Fruit fly (Drosophila melanogaster): ENCODE results near the gene CG14683.

CG14683 gene

DNA sequence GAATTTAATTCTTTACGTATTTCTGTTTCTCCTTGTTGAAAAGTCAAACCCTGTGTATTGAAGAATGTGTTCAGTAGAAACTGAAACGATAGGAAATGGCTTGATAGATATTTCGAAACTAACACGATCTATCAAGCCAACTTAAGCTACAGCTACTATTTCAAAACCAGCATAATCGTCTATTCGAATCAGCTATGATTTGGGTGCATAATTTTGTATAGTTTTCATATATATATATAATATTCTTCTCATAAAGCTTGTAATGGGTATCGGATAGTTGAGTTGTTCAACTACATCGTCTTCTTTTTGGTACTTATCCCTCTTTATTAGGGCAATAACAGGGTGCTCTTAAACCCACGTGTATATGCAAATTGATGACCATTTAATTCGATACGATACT lies 39.4 kb downstream of the CG14683 start, which contains the start of gene tomboy20:
Gene tomboy20, minus strand, starts transcription at position 101 of the 400 bp plus-strand sequence.
- TF ChIP-seq CG32532 (GFP tag; IDR thresholded peaks at IDR 0.05) (no peak), al (GFP tag; IDR thresholded peaks at IDR 0.05) (no peak), Ptx1 (GFP tag; IDR thresholded peaks at IDR 0.05) (no peak), HLH54F (GFP tag; optimal IDR thresholded peaks at IDR 0.05) (no peak), CG12071 (GFP tag; optimal IDR thresholded peaks at IDR 0.05) (no peak)

dm6 chr3R:10747650-10748049 lies 51.2 kb downstream of the CG14683 start:
- no peak for TF ChIP-seq CG6254 (GFP tag; optimal IDR thresholded peaks at IDR 0.05)
- no peak for TF ChIP-seq CG4360 (GFP tag; IDR thresholded peaks at IDR 0.05)
- TF ChIP-seq run (tag; optimal IDR thresholded peaks at IDR 0.05), result no peak
- TF ChIP-seq slbo (GFP tag; IDR thresholded peaks at IDR 0.05), result peak; percentile 49; the same call in 1 of the 2 replicates
- TF ChIP-seq CG33557 (GFP tag; optimal IDR thresholded peaks at IDR 0.05), result no peak
- TF ChIP-seq z (GFP tag; IDR thresholded peaks at IDR 0.05), result no peak
- TF ChIP-seq slp2 (GFP tag; optimal IDR thresholded peaks at IDR 0.05), result no peak
- no peak for TF ChIP-seq Hand (GFP tag; optimal IDR thresholded peaks at IDR 0.05)
- no peak for TF ChIP-seq CG9797 (GFP tag; optimal IDR thresholded peaks at IDR 0.05)
- TF ChIP-seq btn (GFP tag; optimal IDR thresholded peaks at IDR 0.05), result no peak
- TF ChIP-seq CG18476 (GFP tag; optimal IDR thresholded peaks at IDR 0.05), result no peak
- no peak for TF ChIP-seq Bteb2 (GFP tag; optimal IDR thresholded peaks at IDR 0.05)
- no peak for TF ChIP-seq CG9215 (GFP tag; IDR thresholded peaks at IDR 0.05)
- no peak for TF ChIP-seq dmrt11E (tag; optimal IDR thresholded peaks at IDR 0.05)
- peak; percentile 23 for TF ChIP-seq Meics (GFP tag; optimal IDR thresholded peaks at IDR 0.05)
- no peak for TF ChIP-seq Sox100B (GFP tag; optimal IDR thresholded peaks at IDR 0.05)
- TF ChIP-seq CG15269 (tag; optimal IDR thresholded peaks at IDR 0.05), result no peak
- TF ChIP-seq HmgD (GFP tag; optimal IDR thresholded peaks at IDR 0.05), result no peak
- TF ChIP-seq Sry-β (GFP tag; optimal IDR thresholded peaks at IDR 0.05), result no peak
- TF ChIP-seq mam (GFP tag; optimal IDR thresholded peaks at IDR 0.05), result peak; percentile 19
- no peak for TF ChIP-seq E2f2 (GFP tag; IDR thresholded peaks at IDR 0.05)
- peak; percentile 48 for TF ChIP-seq CG18599 (GFP tag; optimal IDR thresholded peaks at IDR 0.05)
- no peak for TF ChIP-seq grau (tag; optimal IDR thresholded peaks at IDR 0.05)
- TF ChIP-seq luna (GFP tag; optimal IDR thresholded peaks at IDR 0.05), result no peak
- no peak for TF ChIP-seq onecut (GFP tag; IDR thresholded peaks at IDR 0.05)
- no peak for TF ChIP-seq HLH54F (GFP tag; optimal IDR thresholded peaks at IDR 0.05)
- no peak for TF ChIP-seq lov (optimal IDR thresholded peaks at IDR 0.05)
- TF ChIP-seq lov (GFP tag; IDR thresholded peaks at IDR 0.05), result no peak
- no peak for TF ChIP-seq sima (GFP tag; optimal IDR thresholded peaks at IDR 0.05)
- TF ChIP-seq CG13624 (GFP tag; optimal IDR thresholded peaks at IDR 0.05), result peak; percentile 9
- TF ChIP-seq Mrtf (GFP tag; IDR thresholded peaks at IDR 0.05), result 0 out of 3 replicates have a peak, but pooled peaks have one; percentile 12
- no peak for TF ChIP-seq cwo (GFP tag; optimal IDR thresholded peaks at IDR 0.05)
- TF ChIP-seq pum (GFP tag; optimal IDR thresholded peaks at IDR 0.05), result no peak
- TF ChIP-seq Nf-YC (tag; optimal IDR thresholded peaks at IDR 0.05), result no peak
- peak; percentile 25 for TF ChIP-seq CG3281 (GFP tag; optimal IDR thresholded peaks at IDR 0.05)
- no peak for TF ChIP-seq CG3163 (GFP tag; optimal IDR thresholded peaks at IDR 0.05)
- TF ChIP-seq eve (GFP tag; optimal IDR thresholded peaks at IDR 0.05), result no peak
- TF ChIP-seq dan (GFP tag; IDR thresholded peaks at IDR 0.05), result no peak
- TF ChIP-seq HLHmδ (GFP tag; optimal IDR thresholded peaks at IDR 0.05), result no peak
- TF ChIP-seq pan (optimal IDR thresholded peaks at IDR 0.05), result no peak
- peak in 1 of 2 experiments; percentile 10 for TF ChIP-seq pan (GFP tag; optimal IDR thresholded peaks at IDR 0.05 in 1 of 2, IDR thresholded peaks at IDR 0.05 in 1 of 2)
- TF ChIP-seq zfh2 (GFP tag; optimal IDR thresholded peaks at IDR 0.05), result no peak
- no peak for TF ChIP-seq Myb (GFP tag; optimal IDR thresholded peaks at IDR 0.05)
- no peak for TF ChIP-seq CG9876 (GFP tag; optimal IDR thresholded peaks at IDR 0.05)
- no peak for TF ChIP-seq CG6689 (GFP tag; IDR thresholded peaks at IDR 0.05)
- TF ChIP-seq CG10274 (GFP tag; optimal IDR thresholded peaks at IDR 0.05), result no peak
- TF ChIP-seq dysf (GFP tag; IDR thresholded peaks at IDR 0.05), result 0 out of 3 replicates have a peak, but pooled peaks have one; percentile 35

Measured in whole organism, embryonic.